Worm (Caenorhabditis elegans): Measurements from ENCODE around the gene Y67D8A.2.

Y67D8A.2 gene

ce11 chrIV:3294553-3295185, 72.4 kb downstream of the Y67D8A.2 start, which contains the start of gene W08E12.7 (continued):
- TF ChIP-seq ceh-82 (tag; optimal IDR thresholded peaks at IDR 0.05) (peak; percentile 94 to 98 (median 94)), ets-5 (GFP tag; IDR thresholded peaks at IDR 0.05) (no peak), mdl-1 (tag; optimal IDR thresholded peaks at IDR 0.05) (peak in 1 of 2 experiments; percentile 96), Y116A8C.19 (tag; optimal IDR thresholded peaks at IDR 0.05; ENCODE audit: borderline replicate concordance) (no peak), lin-13 (GFP tag; optimal IDR thresholded peaks at IDR 0.05) (peak; percentile 95), ceh-90 (tag; optimal IDR thresholded peaks at IDR 0.05) (no peak)

DNA sequence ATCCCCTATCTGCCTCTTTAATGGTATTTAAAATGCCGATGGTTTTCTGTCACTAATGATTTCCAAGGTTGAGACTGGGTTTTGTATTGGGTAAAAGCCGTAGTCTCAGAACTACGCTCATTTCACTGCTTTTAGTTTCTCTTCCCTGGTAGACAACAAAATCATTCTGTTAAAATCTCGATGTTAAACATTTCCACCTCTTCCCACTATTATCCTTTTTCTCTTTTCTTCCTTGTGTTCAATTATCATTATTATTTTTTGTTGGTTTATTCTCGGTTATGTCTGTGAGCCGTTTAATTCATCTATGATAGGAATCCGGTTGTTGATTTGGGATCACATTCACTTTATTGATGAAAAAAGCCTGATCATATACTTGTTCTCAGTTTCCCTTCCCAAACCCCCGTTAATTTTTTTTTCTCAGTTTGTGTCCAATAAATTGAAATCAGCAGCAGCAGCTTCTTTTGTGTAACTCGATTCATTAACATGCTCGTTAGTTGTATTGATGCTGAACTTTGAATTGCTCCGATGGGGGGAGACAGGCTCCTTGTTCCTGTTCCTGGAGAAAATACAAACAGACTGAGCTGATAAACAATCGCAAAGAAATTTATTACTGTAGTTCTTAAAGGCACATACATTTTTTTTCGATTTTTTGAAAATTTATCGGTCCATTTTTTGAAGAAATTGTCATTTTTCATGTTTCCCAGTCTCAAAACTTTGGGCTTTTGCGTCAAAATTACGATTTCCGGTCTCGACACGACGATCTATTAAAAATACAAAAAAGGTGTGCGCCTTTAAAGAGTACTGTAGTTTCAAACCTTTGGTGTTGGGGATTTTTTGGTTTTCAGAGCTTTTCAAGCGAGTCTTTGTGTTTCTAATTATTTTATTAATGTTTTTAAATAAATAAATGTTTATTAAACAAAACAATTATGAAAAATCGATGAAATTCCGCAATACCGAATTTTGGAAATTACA, 74.6 kb downstream of the Y67D8A.2 start:
- no peak for TF ChIP-seq sox-4 (tag; optimal IDR thresholded peaks at IDR 0.05)
- no peak for TF ChIP-seq C16A3.4 (tag; optimal IDR thresholded peaks at IDR 0.05)
- no peak for TF ChIP-seq mab-9 (GFP tag; IDR thresholded peaks at IDR 0.05)
- no peak for TF ChIP-seq nhr-12 (tag; optimal IDR thresholded peaks at IDR 0.05)
- no peak for TF ChIP-seq fkh-8 (tag; optimal IDR thresholded peaks at IDR 0.05)
- no peak for TF ChIP-seq nhr-85 (tag)
- TF ChIP-seq tlp-1 (tag; optimal IDR thresholded peaks at IDR 0.05) = no peak
- no peak for TF ChIP-seq nhr-19 (GFP tag; conservative IDR thresholded peaks at IDR 0.05)
- no peak for TF ChIP-seq unc-130 (tag; optimal IDR thresholded peaks at IDR 0.05)
- TF ChIP-seq unc-62 (GFP tag; optimal IDR thresholded peaks at IDR 0.05) = no peak
- no peak for TF ChIP-seq lin-14 (GFP tag; optimal IDR thresholded peaks at IDR 0.05)
- no peak for TF ChIP-seq blmp-1 (tag; optimal IDR thresholded peaks at IDR 0.05)
- no peak for TF ChIP-seq ceh-90 (tag; optimal IDR thresholded peaks at IDR 0.05)
- TF ChIP-seq ets-5 (GFP tag; IDR thresholded peaks at IDR 0.05) = no peak

ce11 chrIV:3298300-3298699, 76.1 kb downstream of the Y67D8A.2 start, which contains the start of gene W08E12.6:
TSS of gene W08E12.6 (plus strand) at chrIV:3298600.
- TF ChIP-seq elt-3 (tag; optimal IDR thresholded peaks at IDR 0.05) (no peak), lin-14 (GFP tag; optimal IDR thresholded peaks at IDR 0.05) (no peak), unc-86 (tag; optimal IDR thresholded peaks at IDR 0.05) (no peak), fkh-10 (GFP tag; optimal IDR thresholded peaks at IDR 0.05) (peak; percentile 3), pag-3 (tag; optimal IDR thresholded peaks at IDR 0.05; ENCODE audit: borderline replicate concordance, insufficient read depth) (no peak)

DNA sequence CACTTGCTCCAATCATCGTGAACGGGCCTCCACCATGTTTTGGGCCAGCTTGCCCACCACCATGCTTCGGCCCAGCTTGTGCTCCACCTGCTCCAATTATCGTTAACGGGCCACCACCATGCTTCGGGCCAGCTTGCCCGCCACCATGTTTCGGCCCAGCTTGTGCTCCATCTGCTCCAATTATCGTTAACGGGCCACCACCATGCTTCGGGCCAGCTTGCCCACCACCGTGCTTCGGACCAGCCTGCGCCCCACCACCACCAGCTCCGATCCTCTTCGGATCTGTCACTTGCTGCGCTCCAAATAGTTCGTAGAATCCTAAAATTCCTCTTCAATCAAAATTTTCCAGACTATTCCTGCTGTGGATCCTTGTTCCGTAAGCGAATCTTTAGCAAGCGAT, 77.0 kb downstream of the Y67D8A.2 start:
- no peak for TF ChIP-seq hlh-4 (tag; optimal IDR thresholded peaks at IDR 0.05)
- TF ChIP-seq ets-5 (GFP tag; IDR thresholded peaks at IDR 0.05) = no peak
- no peak for TF ChIP-seq lin-39 (tag; optimal IDR thresholded peaks at IDR 0.05)
- no peak for TF ChIP-seq pqm-1 (tag; optimal IDR thresholded peaks at IDR 0.05)
- no peak for TF ChIP-seq sox-4 (tag; optimal IDR thresholded peaks at IDR 0.05)
- no peak for TF ChIP-seq ceh-63 (GFP tag; optimal IDR thresholded peaks at IDR 0.05)
- TF ChIP-seq ceh-90 (tag; optimal IDR thresholded peaks at IDR 0.05) = no peak
- no peak for TF ChIP-seq sptf-1 (tag; optimal IDR thresholded peaks at IDR 0.05)
- TF ChIP-seq ztf-11 (tag; optimal IDR thresholded peaks at IDR 0.05) = no peak
- TF ChIP-seq nhr-237 (tag; optimal IDR thresholded peaks at IDR 0.05) = no peak
- TF ChIP-seq xbp-1 (tag; optimal IDR thresholded peaks at IDR 0.05) = no peak
- TF ChIP-seq nhr-11 (tag; optimal IDR thresholded peaks at IDR 0.05) = no peak
- no peak for TF ChIP-seq C16A3.4 (tag; optimal IDR thresholded peaks at IDR 0.05)
- TF ChIP-seq lin-35 (GFP tag; optimal IDR thresholded peaks at IDR 0.05) = no peak
- TF ChIP-seq swsn-7 (tag; optimal IDR thresholded peaks at IDR 0.05) = no peak
- no peak for TF ChIP-seq nhr-90 (tag; optimal IDR thresholded peaks at IDR 0.05; ENCODE audit: poor library complexity)
- no peak for TF ChIP-seq dpl-1 (GFP tag; optimal IDR thresholded peaks at IDR 0.05)
- no peak for TF ChIP-seq nhr-28 (tag; optimal IDR thresholded peaks at IDR 0.05)
